Fruit fly (Drosophila melanogaster) whole organism, wandering third instar larva: ENCODE results near the gene RpS25.
A peak's percentile ranks its signal among the peaks of the same experiment; 100 is the strongest.

Experiments used
- Abd-B ChIP-seq: fragments of >200 bp; optimal IDR thresholded peaks from 2 replicates; lab custom pipeline; 2017; ENCODE audit warnings: missing biosample characterization, missing genetic modification characterization
- CG32264 ChIP-seq: fragments of 200-800 bp; sonication (Bioruptor generic); optimal IDR thresholded peaks from 2 replicates; lab custom pipeline; 2016; ENCODE audit warnings: missing biosample characterization, missing genetic modification characterization
- CG9705 ChIP-seq: fragments of 200-800 bp; sonication (Bioruptor generic); optimal IDR thresholded peaks from 2 replicates; lab custom pipeline; 2018; ENCODE audit warnings: missing biosample characterization, mild to moderate bottlenecking, missing genetic modification characterization
- CrebA ChIP-seq: fragments of 200-800 bp; sonication (Bioruptor generic); optimal IDR thresholded peaks from 2 replicates; lab custom pipeline; 2016; ENCODE audit warnings: missing biosample characterization, mild to moderate bottlenecking, missing genetic modification characterization, borderline replicate concordance
- Dfd ChIP-seq: fragments of >200 bp; optimal IDR thresholded peaks from 2 replicates; lab custom pipeline; 2017; ENCODE audit warnings: missing biosample characterization, missing genetic modification characterization
- Dif ChIP-seq: fragments of 200-275, 200-300 bp; sonication (Bioruptor generic); optimal IDR thresholded peaks from 2 replicates; lab custom pipeline; 2018; ENCODE audit warnings: missing biosample characterization, missing genetic modification characterization; ENCODE audit not compliant: partially characterized antibody
- GATAd ChIP-seq: sonication (Bioruptor generic); optimal IDR thresholded peaks from 2 replicates; lab custom pipeline; 2016; ENCODE audit warnings: missing biosample characterization, missing genetic modification characterization
- HLH106 ChIP-seq: fragments of 200-800 bp; optimal IDR thresholded peaks from 3 replicates; lab custom pipeline; 2019; ENCODE audit warnings: missing biosample characterization, mild to moderate bottlenecking, missing genetic modification characterization, moderate library complexity
- Hnf4 ChIP-seq: fragments of 200-800 bp; sonication (Bioruptor generic); optimal IDR thresholded peaks from 2 replicates; lab custom pipeline; 2016; ENCODE audit warnings: missing biosample characterization, mild to moderate bottlenecking, missing genetic modification characterization
- Hr78 ChIP-seq: fragments of >200 bp; optimal IDR thresholded peaks from 2 replicates; lab custom pipeline; 2017; ENCODE audit warnings: missing biosample characterization, missing genetic modification characterization
- Hr83 ChIP-seq: fragments of 200-300 bp; sonication (Bioruptor generic); optimal IDR thresholded peaks from 2 replicates; lab custom pipeline; 2016; ENCODE audit warnings: missing biosample characterization, mild to moderate bottlenecking, missing genetic modification characterization, moderate library complexity; ENCODE audit not compliant: poor library complexity, severe bottlenecking
- Jra ChIP-seq: sonication (Bioruptor generic); optimal IDR thresholded peaks from 2 replicates; lab custom pipeline; 2016; ENCODE audit warnings: missing biosample characterization, missing genetic modification characterization
- Mio ChIP-seq: sonication (Bioruptor generic); optimal IDR thresholded peaks from 2 replicates; lab custom pipeline; 2016; ENCODE audit warnings: missing biosample characterization, missing genetic modification characterization
- Myc ChIP-seq: fragments of >200 bp; optimal IDR thresholded peaks from 2 replicates; lab custom pipeline; 2017
- N ChIP-seq: fragments of >200 bp; optimal IDR thresholded peaks from 2 replicates; lab custom pipeline; 2018; ENCODE audit warnings: missing biosample characterization, missing external identifiers, missing genetic modification characterization
- OdsH ChIP-seq: fragments of 200-800 bp; sonication (Bioruptor generic); optimal IDR thresholded peaks from 2 replicates; lab custom pipeline; 2016; ENCODE audit warnings: missing biosample characterization, mild to moderate bottlenecking, missing genetic modification characterization
- Rel ChIP-seq, 2 experiments: fragments of 200-800 bp; sonication (Bioruptor generic) in 1 of 2; optimal IDR thresholded peaks; 2 replicates in 1 of 2; 3 replicates in 1 of 2; lab custom pipeline; 2016 to 2019; ENCODE audit warnings: mild to moderate bottlenecking in 2 of 2, missing biosample characterization in 2 of 2, missing genetic modification characterization in 2 of 2, moderate library complexity in 1 of 2
- Sp1 ChIP-seq: fragments of 200-800 bp; sonication (Bioruptor generic); optimal IDR thresholded peaks from 3 replicates; lab custom pipeline; 2019; ENCODE audit warnings: missing biosample characterization, mild to moderate bottlenecking, missing genetic modification characterization, moderate library complexity
- Vsx2 ChIP-seq: fragments of 200-300, 225-300 bp; sonication (Bioruptor generic); optimal IDR thresholded peaks from 2 replicates; lab custom pipeline; 2018; ENCODE audit warnings: missing biosample characterization, missing genetic modification characterization; ENCODE audit not compliant: partially characterized antibody
- br ChIP-seq: fragments of 200-800 bp; sonication (Bioruptor generic); optimal IDR thresholded peaks from 2 replicates; lab custom pipeline; 2016; ENCODE audit warnings: missing biosample characterization, missing genetic modification characterization
- brk ChIP-seq: fragments of 200-800 bp; sonication (Bioruptor generic); optimal IDR thresholded peaks from 2 replicates; lab custom pipeline; 2016; ENCODE audit warnings: missing biosample characterization, mild to moderate bottlenecking, missing genetic modification characterization
- dl ChIP-seq, 2 experiments: fragments of 175-275, 200-275 bp in 1 of 2; fragments of 200-275 bp in 1 of 2; sonication (Bioruptor generic); optimal IDR thresholded peaks; lab custom pipeline; 2018; ENCODE audit warnings: mild to moderate bottlenecking in 2 of 2, missing biosample characterization in 2 of 2, missing genetic modification characterization in 2 of 2, moderate library complexity in 2 of 2; ENCODE audit not compliant: partially characterized antibody in 2 of 2, insufficient read depth in 1 of 2
- dmrt93B ChIP-seq: fragments of 200-800 bp; sonication (Bioruptor generic); optimal IDR thresholded peaks from 2 replicates; lab custom pipeline; 2018; ENCODE audit warnings: missing biosample characterization, mild to moderate bottlenecking, missing genetic modification characterization
- dsf ChIP-seq: sonication (Bioruptor generic); optimal IDR thresholded peaks from 2 replicates; lab custom pipeline; 2016; ENCODE audit warnings: missing biosample characterization, missing genetic modification characterization, borderline replicate concordance
- ey ChIP-seq: fragments of 200-800 bp; sonication (Bioruptor generic); optimal IDR thresholded peaks from 2 replicates; lab custom pipeline; 2016; ENCODE audit warnings: missing biosample characterization, missing genetic modification characterization
- foxo ChIP-seq, 2 experiments: fragments of 200-800 bp; sonication (Bioruptor generic); optimal IDR thresholded peaks; 2 replicates in 1 of 2; 3 replicates in 1 of 2; lab custom pipeline; 2016 to 2017; ENCODE audit warnings: missing biosample characterization in 2 of 2, missing genetic modification characterization in 2 of 2
- fru ChIP-seq: fragments of 200-800 bp; sonication (Bioruptor generic); optimal IDR thresholded peaks from 3 replicates; lab custom pipeline; 2016; ENCODE audit warnings: missing biosample characterization, mild to moderate bottlenecking, missing genetic modification characterization
- h ChIP-seq: fragments of 200-800 bp; sonication (Bioruptor generic); optimal IDR thresholded peaks from 3 replicates; lab custom pipeline; 2016; ENCODE audit warnings: missing biosample characterization, mild to moderate bottlenecking, missing genetic modification characterization
- jim ChIP-seq: fragments of 175-275, 200-325 bp; sonication (Bioruptor generic); optimal IDR thresholded peaks from 2 replicates; lab custom pipeline; 2016; ENCODE audit warnings: missing biosample characterization, mild to moderate bottlenecking, missing genetic modification characterization
- lola ChIP-seq: fragments of >200 bp; optimal IDR thresholded peaks from 2 replicates; lab custom pipeline; 2017; ENCODE audit warnings: missing biosample characterization, missing genetic modification characterization
- pan ChIP-seq: fragments of >200 bp; optimal IDR thresholded peaks from 2 replicates; lab custom pipeline; 2017
- psq ChIP-seq: fragments of 200-800 bp; sonication (Bioruptor generic); optimal IDR thresholded peaks from 3 replicates; lab custom pipeline; 2017; ENCODE audit warnings: missing biosample characterization, mild to moderate bottlenecking, missing genetic modification characterization, moderate library complexity
- rgr ChIP-seq: fragments of 200-800 bp; sonication (Bioruptor generic); optimal IDR thresholded peaks from 3 replicates; lab custom pipeline; 2016; ENCODE audit warnings: missing biosample characterization, mild to moderate bottlenecking, missing genetic modification characterization
- sage ChIP-seq: fragments of 200-800 bp; sonication (Bioruptor generic); optimal IDR thresholded peaks from 2 replicates; lab custom pipeline; 2016; ENCODE audit warnings: missing biosample characterization, mild to moderate bottlenecking, missing genetic modification characterization
- sv ChIP-seq: fragments of 200-800 bp; sonication (Bioruptor generic); optimal IDR thresholded peaks from 3 replicates; lab custom pipeline; 2016; ENCODE audit warnings: missing biosample characterization, missing genetic modification characterization
- tai ChIP-seq: sonication (Bioruptor generic); optimal IDR thresholded peaks from 2 replicates; lab custom pipeline; 2016; ENCODE audit warnings: missing biosample characterization, missing genetic modification characterization
- usp ChIP-seq: fragments of >200 bp; optimal IDR thresholded peaks from 2 replicates; lab custom pipeline; 2017; ENCODE audit warnings: missing biosample characterization, missing genetic modification characterization
- woc ChIP-seq: sonication (Bioruptor generic); optimal IDR thresholded peaks from 2 replicates; lab custom pipeline; 2016; ENCODE audit warnings: missing biosample characterization, mild to moderate bottlenecking, missing genetic modification characterization

Gene RpS25

dm6 chr3R:11211291-11212061, 4.6 kb downstream of the RpS25 start:
- TF ChIP-seq usp (GFP tag; lab: Kevin White, UChicago) (no peak), br (GFP tag; lab: Kevin White, UChicago) (peak; percentile 36), foxo (GFP tag; optimal IDR thresholded peaks at IDR 0.05; lab: Kevin White, UChicago) (peak in 1 of 2 experiments; percentile 80), dmrt93B (GFP tag; lab: Kevin White, UChicago) (peak; percentile 41), dsf (no peak), N (GFP tag; lab: Kevin White, UChicago) (no peak), psq (GFP tag; lab: Kevin White, UChicago) (peak; percentile 63), Jra (GFP tag; lab: Kevin White, UChicago) (peak; percentile 88), Hr78 (GFP tag; lab: Kevin White, UChicago) (no peak), lola (GFP tag; lab: Kevin White, UChicago) (no peak), Hr83 (GFP tag; lab: Kevin White, UChicago) (peak; percentile 66), pan (no peak), brk (GFP tag; lab: Kevin White, UChicago) (no peak), sage (GFP tag; lab: Kevin White, UChicago) (no peak), woc (GFP tag; lab: Kevin White, UChicago) (peak; percentile 82), GATAd (GFP tag; lab: Kevin White, UChicago) (no peak), Hnf4 (peak; percentile 61), h (GFP tag; lab: Kevin White, UChicago) (peak; percentile 74), CrebA (no peak), rgr (GFP tag; lab: Kevin White, UChicago) (peak; percentile 77), fru (GFP tag; lab: Kevin White, UChicago) (peak; percentile 60), tai (GFP tag; lab: Kevin White, UChicago) (no peak), Abd-B (GFP tag; lab: Kevin White, UChicago) (no peak), Myc (lab: Kevin White, UChicago) (peak; percentile 71), jim (GFP tag; lab: Kevin White, UChicago) (no peak), dl (GFP tag; optimal IDR thresholded peaks at IDR 0.05; lab: Kevin White, UChicago; ENCODE audit: insufficient read depth in 1 of 2, partially characterized antibody in 2 of 2) (peak in 1 of 2 experiments; percentile 4), Rel (GFP tag; optimal IDR thresholded peaks at IDR 0.05; lab: Kevin White, UChicago) (no peak), Rel (tag; optimal IDR thresholded peaks at IDR 0.05; lab: Kevin White, UChicago) (peak; percentile 64), ey (GFP tag; lab: Kevin White, UChicago) (peak; percentile 65), CG9705 (GFP tag; lab: Kevin White, UChicago) (peak; percentile 40), Dif (no peak), Mio (GFP tag; lab: Kevin White, UChicago) (no peak), OdsH (peak; percentile 62), Sp1 (GFP tag; lab: Kevin White, UChicago) (peak; percentile 59), Vsx2 (no peak), sv (GFP tag; lab: Kevin White, UChicago) (peak; percentile 55), HLH106 (tag; lab: Kevin White, UChicago) (peak; percentile 73), Dfd (GFP tag; lab: Kevin White, UChicago) (no peak), CG32264 (GFP tag; lab: Kevin White, UChicago) (no peak)
- TF ChIP-seq, all 38 proteins: peak for 20

dm6 chr3R:11209801-11210402, 6.2 kb downstream of the RpS25 start, which contains the start of the genes SdhC and Tctp:
SdhC (minus strand) TSS chr3R:11209849.
Tctp (plus strand) TSS chr3R:11210247.
- TF ChIP-seq HLH106 (tag; lab: Kevin White, UChicago) = peak; percentile 43
- TF ChIP-seq tai (GFP tag; lab: Kevin White, UChicago) = no peak
- no peak for TF ChIP-seq CrebA
- TF ChIP-seq usp (GFP tag; lab: Kevin White, UChicago) = no peak
- peak; percentile 13 for TF ChIP-seq OdsH
- TF ChIP-seq CG32264 (GFP tag; lab: Kevin White, UChicago) = no peak
- TF ChIP-seq Dif = peak; percentile 72
- peak; percentile 58 for TF ChIP-seq sv (GFP tag; lab: Kevin White, UChicago)
- no peak for TF ChIP-seq lola (GFP tag; lab: Kevin White, UChicago)
- TF ChIP-seq ey (GFP tag; lab: Kevin White, UChicago) = peak; percentile 49
- peak; percentile 66 for TF ChIP-seq Hnf4
- peak; percentile 48 for TF ChIP-seq woc (GFP tag; lab: Kevin White, UChicago)
- TF ChIP-seq jim (GFP tag; lab: Kevin White, UChicago) = no peak
- TF ChIP-seq fru (GFP tag; lab: Kevin White, UChicago) = peak; percentile 63
- TF ChIP-seq N (GFP tag; lab: Kevin White, UChicago) = no peak
- TF ChIP-seq Dfd (GFP tag; lab: Kevin White, UChicago) = no peak
- peak; percentile 63 for TF ChIP-seq psq (GFP tag; lab: Kevin White, UChicago)
- no peak for TF ChIP-seq Abd-B (GFP tag; lab: Kevin White, UChicago)
- TF ChIP-seq Myc (lab: Kevin White, UChicago) = peak; percentile 51
- TF ChIP-seq sage (GFP tag; lab: Kevin White, UChicago) = no peak
- no peak for TF ChIP-seq pan
- peak; percentile 77 for TF ChIP-seq brk (GFP tag; lab: Kevin White, UChicago)
- TF ChIP-seq CG9705 (GFP tag; lab: Kevin White, UChicago) = peak; percentile 17
- TF ChIP-seq Rel (GFP tag; optimal IDR thresholded peaks at IDR 0.05; lab: Kevin White, UChicago) = no peak
- TF ChIP-seq Rel (tag; optimal IDR thresholded peaks at IDR 0.05; lab: Kevin White, UChicago) = peak; percentile 52
- peak; percentile 46 for TF ChIP-seq dsf
- TF ChIP-seq Hr83 (GFP tag; lab: Kevin White, UChicago) = peak; percentile 82
- peak; percentile 40 for TF ChIP-seq br (GFP tag; lab: Kevin White, UChicago)
- TF ChIP-seq rgr (GFP tag; lab: Kevin White, UChicago) = peak; percentile 57
- TF ChIP-seq dmrt93B (GFP tag; lab: Kevin White, UChicago) = peak; percentile 24
- peak in 1 of 2 experiments; percentile 71 for TF ChIP-seq foxo (GFP tag; optimal IDR thresholded peaks at IDR 0.05; lab: Kevin White, UChicago)
- no peak for TF ChIP-seq Mio (GFP tag; lab: Kevin White, UChicago)
- no peak for TF ChIP-seq Hr78 (GFP tag; lab: Kevin White, UChicago)
- peak; percentile 64 for TF ChIP-seq h (GFP tag; lab: Kevin White, UChicago)
- TF ChIP-seq Vsx2 = no peak
- no peak for TF ChIP-seq GATAd (GFP tag; lab: Kevin White, UChicago)
- peak; percentile 66 for TF ChIP-seq Sp1 (GFP tag; lab: Kevin White, UChicago)
